Worm (Caenorhabditis elegans): ENCODE data around the gene lgc-5.
"Not testable (repeated sequence)": the region's sequence is repeated elsewhere in the genome, so short reads cannot be mapped to it uniquely, and the experiment has no call there.

lgc-5 gene

DNA sequence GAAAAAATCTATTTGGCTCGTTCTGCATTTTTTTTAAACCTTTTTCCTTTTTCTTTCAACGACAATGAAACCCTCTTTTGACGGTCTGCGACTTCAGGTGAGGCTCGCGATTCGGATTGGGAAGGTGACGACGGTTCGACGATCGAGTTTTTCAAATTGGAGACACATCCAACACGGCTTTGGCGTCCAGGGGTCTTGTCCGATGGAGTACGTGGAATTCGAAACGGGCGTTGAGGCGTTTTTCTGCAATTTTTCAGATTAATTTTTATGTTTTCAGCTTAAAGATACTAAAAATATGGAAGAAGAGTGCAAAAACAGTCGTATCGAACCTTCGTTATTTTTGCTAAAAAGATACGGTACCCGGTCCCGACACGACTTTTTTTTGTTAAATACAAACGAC, 46.7 kb downstream of the lgc-5 start, which contains the start of gene D2096.10:
TSS of gene D2096.10 (minus strand) at position 101 of the 400 bp plus-strand sequence.
- TF ChIP-seq ama-1 (optimal IDR thresholded peaks at IDR 0.05); tbx-11 (GFP tag; IDR thresholded peaks at IDR 0.05); ets-7 (tag; optimal IDR thresholded peaks at IDR 0.05): not testable (repeated sequence)

DNA sequence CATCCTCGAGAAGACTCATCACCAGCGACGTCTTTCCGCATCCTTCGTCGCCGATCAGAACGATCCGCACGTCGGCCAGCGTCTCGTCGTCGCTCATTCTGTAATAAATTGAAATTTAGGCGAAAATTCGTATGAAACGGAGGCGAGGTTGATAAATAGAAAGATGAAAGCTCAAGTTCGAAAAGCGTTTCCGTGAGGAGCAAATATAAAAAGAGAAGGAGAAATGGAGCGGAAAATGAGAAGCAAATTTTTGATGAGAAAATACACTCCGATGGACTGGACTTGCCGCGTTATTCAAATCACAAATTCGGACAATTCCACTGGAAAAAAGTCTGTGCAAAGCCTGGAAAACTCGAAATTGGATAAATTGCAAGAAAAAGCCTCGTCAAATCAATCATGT, 51.6 kb downstream of the lgc-5 start, which contains the start of gene D2096.11:
TSS of gene D2096.11 (minus strand) at position 101 of the 400 bp plus-strand sequence.
- TF ChIP-seq hmbx-1 (tag; optimal IDR thresholded peaks at IDR 0.05): no peak
- TF ChIP-seq F13C5.2 (tag; optimal IDR thresholded peaks at IDR 0.05): no peak
- TF ChIP-seq aly-1 (tag; optimal IDR thresholded peaks at IDR 0.05): no peak
- no peak for TF ChIP-seq hnd-1 (tag; optimal IDR thresholded peaks at IDR 0.05)
- no peak for TF ChIP-seq B0310.2 (tag; optimal IDR thresholded peaks at IDR 0.05)
- TF ChIP-seq ceh-13 (GFP tag; optimal IDR thresholded peaks at IDR 0.05): no peak
- no peak for TF ChIP-seq tbx-11 (GFP tag; IDR thresholded peaks at IDR 0.05)
